Worm (Caenorhabditis elegans): ENCODE data around the gene vps-15.

The vps-15 gene

ce11 chrII:11916555-11916941 is 896 bp upstream of the vps-15 start:
- TF ChIP-seq nhr-28 (tag; optimal IDR thresholded peaks at IDR 0.05) (no peak), ceh-39 (tag; optimal IDR thresholded peaks at IDR 0.05) (no peak), nhr-2 (tag; optimal IDR thresholded peaks at IDR 0.05) (no peak), pha-4 (tag; optimal IDR thresholded peaks at IDR 0.05) (no peak), flh-1 (GFP tag; optimal IDR thresholded peaks at IDR 0.05) (no peak), cnd-1 (tag; optimal IDR thresholded peaks at IDR 0.05) (no peak), bed-3 (GFP tag; optimal IDR thresholded peaks at IDR 0.05) (no peak), unc-120 (tag; optimal IDR thresholded peaks at IDR 0.05; ENCODE audit: poor library complexity, severe bottlenecking) (no peak)

ce11 chrII:11914304-11914703 is 1.3 kb downstream of the vps-15 start, which contains the start of gene ZK930.7:
Gene ZK930.7, plus strand, starts transcription at chrII:11914604.
- TF ChIP-seq unc-39 (tag; optimal IDR thresholded peaks at IDR 0.05) (no peak), elt-1 (tag; optimal IDR thresholded peaks at IDR 0.05; ENCODE audit: borderline replicate concordance, insufficient read depth) (no peak), snpc-4 (tag; optimal IDR thresholded peaks at IDR 0.05) (no peak), unc-120 (tag; optimal IDR thresholded peaks at IDR 0.05; ENCODE audit: poor library complexity, severe bottlenecking) (no peak), blmp-1 (tag; optimal IDR thresholded peaks at IDR 0.05) (no peak), nhr-2 (tag; optimal IDR thresholded peaks at IDR 0.05) (no peak), ceh-43 (GFP tag; optimal IDR thresholded peaks at IDR 0.05) (no peak), ham-2 (GFP tag; optimal IDR thresholded peaks at IDR 0.05) (no peak), unc-62 (GFP tag; optimal IDR thresholded peaks at IDR 0.05) (no peak), M03D4.4 (tag; optimal IDR thresholded peaks at IDR 0.05) (no peak), sem-2 (GFP tag; optimal IDR thresholded peaks at IDR 0.05) (no peak), nhr-12 (tag; optimal IDR thresholded peaks at IDR 0.05) (no peak), drap-1 (GFP tag; optimal IDR thresholded peaks at IDR 0.05) (no peak)

ce11 chrII:11910569-11910968 is 5.1 kb downstream of the vps-15 start:
- TF ChIP-seq elt-1 (tag; optimal IDR thresholded peaks at IDR 0.05; ENCODE audit: borderline replicate concordance, insufficient read depth) (no peak), sem-2 (GFP tag; optimal IDR thresholded peaks at IDR 0.05) (no peak), nhr-12 (tag; optimal IDR thresholded peaks at IDR 0.05) (no peak), bed-3 (GFP tag; optimal IDR thresholded peaks at IDR 0.05) (no peak), nhr-28 (tag; optimal IDR thresholded peaks at IDR 0.05) (no peak), mab-5 (tag; optimal IDR thresholded peaks at IDR 0.05) (no peak), unc-120 (tag; optimal IDR thresholded peaks at IDR 0.05; ENCODE audit: poor library complexity, severe bottlenecking) (no peak), ceh-43 (GFP tag; optimal IDR thresholded peaks at IDR 0.05) (no peak), elt-3 (tag; optimal IDR thresholded peaks at IDR 0.05) (no peak), blmp-1 (tag; optimal IDR thresholded peaks at IDR 0.05) (no peak), lsy-2 (tag; optimal IDR thresholded peaks at IDR 0.05) (no peak), lin-13 (tag; optimal IDR thresholded peaks at IDR 0.05) (no peak)

ce11 chrII:11906217-11906616 is 9.4 kb downstream of the vps-15 start, which contains the start of gene ZK930.4:
Gene ZK930.4, plus strand, starts transcription at chrII:11906517.
- TF ChIP-seq flh-1 (GFP tag; optimal IDR thresholded peaks at IDR 0.05): no peak
- no peak for TF ChIP-seq unc-62 (GFP tag; optimal IDR thresholded peaks at IDR 0.05)
- TF ChIP-seq mep-1 (tag; optimal IDR thresholded peaks at IDR 0.05): no peak
- TF ChIP-seq pha-4 (tag; optimal IDR thresholded peaks at IDR 0.05): no peak
- TF ChIP-seq blmp-1 (tag; optimal IDR thresholded peaks at IDR 0.05): no peak
- no peak for TF ChIP-seq elt-3 (tag; optimal IDR thresholded peaks at IDR 0.05)
- TF ChIP-seq elt-1 (tag; optimal IDR thresholded peaks at IDR 0.05; ENCODE audit: borderline replicate concordance, insufficient read depth): no peak
- no peak for TF ChIP-seq tbx-8 (GFP tag; optimal IDR thresholded peaks at IDR 0.05)
- TF ChIP-seq ztf-11 (tag; optimal IDR thresholded peaks at IDR 0.05): no peak
- TF ChIP-seq unc-120 (tag; optimal IDR thresholded peaks at IDR 0.05; ENCODE audit: poor library complexity, severe bottlenecking): no peak
- TF ChIP-seq nhr-76 (tag; optimal IDR thresholded peaks at IDR 0.05): no peak
- TF ChIP-seq zip-8 (tag; optimal IDR thresholded peaks at IDR 0.05): no peak
- TF ChIP-seq nhr-2 (tag; optimal IDR thresholded peaks at IDR 0.05): no peak
- TF ChIP-seq sem-2 (GFP tag; optimal IDR thresholded peaks at IDR 0.05): no peak
- TF ChIP-seq hlh-1 (tag; optimal IDR thresholded peaks at IDR 0.05): no peak

ce11 chrII:11905023-11905422 is 10.6 kb downstream of the vps-15 start:
- no peak for TF ChIP-seq bed-3 (GFP tag; optimal IDR thresholded peaks at IDR 0.05)
- TF ChIP-seq cnd-1 (tag; optimal IDR thresholded peaks at IDR 0.05): peak; percentile 53

ce11 chrII:11902203-11902602 is 13.4 kb downstream of the vps-15 start:
- TF ChIP-seq blmp-1 (tag; optimal IDR thresholded peaks at IDR 0.05) (no peak), unc-120 (tag; optimal IDR thresholded peaks at IDR 0.05; ENCODE audit: poor library complexity, severe bottlenecking) (peak; percentile 15), pha-4 (tag; optimal IDR thresholded peaks at IDR 0.05) (no peak), mep-1 (tag; optimal IDR thresholded peaks at IDR 0.05) (no peak), flh-1 (GFP tag; optimal IDR thresholded peaks at IDR 0.05) (no peak), M03D4.4 (tag; optimal IDR thresholded peaks at IDR 0.05) (no peak), nhr-2 (tag; optimal IDR thresholded peaks at IDR 0.05) (peak; percentile 79), nhr-76 (tag; optimal IDR thresholded peaks at IDR 0.05) (no peak), sem-2 (GFP tag; optimal IDR thresholded peaks at IDR 0.05) (no peak), bed-3 (GFP tag; optimal IDR thresholded peaks at IDR 0.05) (no peak), hlh-1 (tag; optimal IDR thresholded peaks at IDR 0.05) (no peak), unc-62 (GFP tag; optimal IDR thresholded peaks at IDR 0.05) (peak; percentile 96), drap-1 (GFP tag; optimal IDR thresholded peaks at IDR 0.05) (no peak), elt-1 (tag; optimal IDR thresholded peaks at IDR 0.05; ENCODE audit: borderline replicate concordance, insufficient read depth) (no peak), lsy-2 (tag; optimal IDR thresholded peaks at IDR 0.05) (no peak), tbx-8 (GFP tag; optimal IDR thresholded peaks at IDR 0.05) (no peak), mab-5 (tag; optimal IDR thresholded peaks at IDR 0.05) (no peak), ham-2 (GFP tag; optimal IDR thresholded peaks at IDR 0.05) (no peak), lin-13 (tag; optimal IDR thresholded peaks at IDR 0.05) (no peak), ceh-39 (tag; optimal IDR thresholded peaks at IDR 0.05) (no peak), snpc-4 (tag; optimal IDR thresholded peaks at IDR 0.05) (no peak), nhr-237 (tag; optimal IDR thresholded peaks at IDR 0.05) (no peak), ceh-43 (GFP tag; optimal IDR thresholded peaks at IDR 0.05) (no peak), sptf-1 (tag; optimal IDR thresholded peaks at IDR 0.05) (no peak)
